Fruit fly (Drosophila melanogaster): ENCODE results near the gene klg.

DNA sequence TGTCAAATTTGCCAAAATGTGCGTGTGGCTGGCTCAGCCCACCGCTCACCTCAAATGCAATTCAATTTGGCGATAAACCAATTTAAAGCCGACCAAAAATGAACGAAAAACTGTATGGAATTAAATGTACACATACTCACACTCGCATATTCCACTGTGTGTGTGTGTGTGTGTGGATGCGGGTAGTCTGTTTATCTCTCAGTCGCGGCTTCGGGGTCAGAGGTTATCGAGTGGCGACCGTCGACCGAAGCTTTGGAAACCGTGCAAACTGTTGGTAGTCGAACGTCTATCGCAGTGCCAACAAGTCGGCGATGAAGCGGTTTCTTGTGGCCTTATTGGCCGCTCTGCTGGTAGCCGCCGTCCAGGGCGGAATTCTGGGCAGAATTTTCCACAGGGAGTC lies 77.9 kb downstream of the klg start, which contains the start of gene Gbp3:
- TF ChIP-seq CG1620 (GFP tag; optimal IDR thresholded peaks at IDR 0.05): no peak
- TF ChIP-seq cnc (optimal IDR thresholded peaks at IDR 0.05): no peak
- no peak for TF ChIP-seq CG5204 (GFP tag; optimal IDR thresholded peaks at IDR 0.05)
- TF ChIP-seq kay (GFP tag; ENCODE audit: borderline replicate concordance): no peak
- TF ChIP-seq CG7045 (GFP tag; optimal IDR thresholded peaks at IDR 0.05): no peak
- TF ChIP-seq ovo (GFP tag; optimal IDR thresholded peaks at IDR 0.05): no peak
- TF ChIP-seq toe (GFP tag; optimal IDR thresholded peaks at IDR 0.05): no peak
